Fruit fly (Drosophila melanogaster): Measurements from ENCODE around the gene CG31115.

CG31115 gene

DNA sequence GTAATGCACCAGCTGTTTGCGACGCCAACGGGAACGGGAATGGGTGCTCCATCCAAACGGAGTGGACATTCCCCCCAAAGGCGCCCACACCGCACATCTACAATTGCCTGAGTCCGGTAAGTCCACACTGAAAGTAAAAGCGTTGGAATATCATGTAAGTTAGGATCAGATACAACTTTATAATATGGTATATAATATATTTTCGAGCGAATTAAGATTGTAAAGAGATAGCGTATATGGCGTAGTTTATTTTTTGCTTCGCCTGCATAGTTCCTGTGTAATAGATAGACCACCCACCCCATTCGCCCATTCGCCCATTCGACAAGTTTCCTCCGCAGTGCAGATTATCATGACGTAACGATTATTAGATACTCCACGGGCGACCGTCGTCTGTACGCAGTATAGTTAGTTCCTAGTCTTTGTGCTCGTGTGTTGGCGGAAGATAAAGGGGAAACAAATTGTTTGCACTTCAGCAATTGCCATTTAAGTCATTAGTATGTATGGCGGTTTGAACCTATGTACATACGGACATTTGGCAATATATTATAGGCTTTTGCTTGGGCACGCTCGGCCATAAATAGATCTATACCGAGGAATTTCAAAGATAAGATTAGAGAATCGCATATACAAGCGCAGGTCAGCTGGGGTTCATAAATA is 14.8 kb downstream of the CG31115 start (continued):
- TF ChIP-seq zf30C (GFP tag; optimal IDR thresholded peaks at IDR 0.05) (peak; percentile 16), CG6813 (GFP tag; optimal IDR thresholded peaks at IDR 0.05) (no peak), slp2 (GFP tag; optimal IDR thresholded peaks at IDR 0.05) (no peak), Dip2 (GFP tag; IDR thresholded peaks at IDR 0.05) (no peak), Hr51 (GFP tag; optimal IDR thresholded peaks at IDR 0.05) (peak in 1 of 2 experiments; percentile 7), D19A (tag; optimal IDR thresholded peaks at IDR 0.05) (no peak), Ada2b (GFP tag; IDR thresholded peaks at IDR 0.05) (0 out of 2 replicates have a peak, but pooled peaks have one; percentile 7), mld (GFP tag; IDR thresholded peaks at IDR 0.05; ENCODE audit: partially characterized antibody) (no peak), CG4404 (GFP tag; IDR thresholded peaks at IDR 0.05) (no peak), psq (GFP tag; optimal IDR thresholded peaks at IDR 0.05) (no peak), croc (GFP tag; conservative IDR thresholded peaks at IDR 0.05) (no peak), Dip3 (GFP tag; optimal IDR thresholded peaks at IDR 0.05) (no peak), lilli (GFP tag; optimal IDR thresholded peaks at IDR 0.05) (peak; percentile 3), ranshi (GFP tag; IDR thresholded peaks at IDR 0.05) (no peak), CG9727 (GFP tag; optimal IDR thresholded peaks at IDR 0.05) (no peak), twi (tag; optimal IDR thresholded peaks at IDR 0.05) (no peak), Gsc (GFP tag; IDR thresholded peaks at IDR 0.05) (no peak), CG10565 (GFP tag; optimal IDR thresholded peaks at IDR 0.05) (no peak), D19B (GFP tag; optimal IDR thresholded peaks at IDR 0.05) (no peak), onecut (GFP tag; IDR thresholded peaks at IDR 0.05) (no peak; the same call in 1 of the 2 replicates), da (GFP tag; optimal IDR thresholded peaks at IDR 0.05) (no peak), wdn (GFP tag; IDR thresholded peaks at IDR 0.05) (no peak)

DNA sequence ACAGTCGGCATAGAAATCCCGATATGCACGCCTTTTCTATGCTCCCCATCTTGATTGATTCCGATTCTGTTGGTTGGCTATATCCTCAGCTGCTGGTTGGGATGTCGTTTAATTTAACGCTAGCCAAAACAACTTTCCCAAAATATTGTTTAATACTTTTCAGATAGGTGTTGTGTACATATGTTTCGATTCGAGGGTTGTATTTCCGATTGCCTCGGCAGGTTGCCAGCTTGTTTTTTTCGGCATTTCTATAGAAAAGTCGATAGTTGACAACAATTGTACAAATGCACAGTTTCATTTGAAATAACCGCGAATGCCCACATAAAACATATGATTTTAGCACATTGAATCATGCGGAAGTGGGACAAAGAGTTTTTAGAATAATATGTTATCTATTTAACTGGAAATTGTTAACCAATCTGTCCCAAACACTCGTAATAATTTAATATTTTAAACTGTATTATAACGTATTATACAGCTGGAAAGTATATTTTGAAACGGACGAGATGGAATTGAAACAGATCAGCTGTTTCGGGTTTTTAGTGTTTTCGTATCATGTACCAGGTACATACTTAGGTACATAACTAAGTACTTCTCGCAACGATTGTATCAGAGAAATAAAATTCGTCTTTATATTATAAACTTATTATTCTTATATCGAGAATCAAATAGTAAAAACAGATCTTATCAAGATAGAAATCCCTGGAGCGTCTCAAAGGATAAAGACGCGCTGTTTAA is 17.9 kb downstream of the CG31115 start, which contains the start of gene CG31109:
Gene CG31109, minus strand, starts transcription at position 203 of the 738 bp plus-strand sequence.
- TF ChIP-seq CG17912 (GFP tag; optimal IDR thresholded peaks at IDR 0.05) = no peak
- TF ChIP-seq CG15696 (tag; optimal IDR thresholded peaks at IDR 0.05) = peak; percentile 46
- no peak for TF ChIP-seq BtbVII (GFP tag; optimal IDR thresholded peaks at IDR 0.05)
- no peak for TF ChIP-seq grn (GFP tag; optimal IDR thresholded peaks at IDR 0.05)
- TF ChIP-seq pita (GFP tag; optimal IDR thresholded peaks at IDR 0.05) = no peak
- TF ChIP-seq stwl (tag; optimal IDR thresholded peaks at IDR 0.05) = peak; percentile 77
- peak in 1 of 3 experiments; percentile 5 for TF ChIP-seq lola (GFP tag; optimal IDR thresholded peaks at IDR 0.05)
- no peak for TF ChIP-seq vvl (GFP tag; IDR thresholded peaks at IDR 0.05)
- TF ChIP-seq yki (optimal IDR thresholded peaks at IDR 0.05) = no peak
- TF ChIP-seq CG10462 (GFP tag; optimal IDR thresholded peaks at IDR 0.05) = no peak
- no peak for TF ChIP-seq cg (GFP tag; optimal IDR thresholded peaks at IDR 0.05)
- no peak for TF ChIP-seq dm (GFP tag; optimal IDR thresholded peaks at IDR 0.05)
- TF ChIP-seq danr (GFP tag; IDR thresholded peaks at IDR 0.05) = no peak
- TF ChIP-seq CG1792 (GFP tag; optimal IDR thresholded peaks at IDR 0.05) = no peak
- TF ChIP-seq CG6689 (GFP tag; IDR thresholded peaks at IDR 0.05) = no peak
- no peak for TF ChIP-seq CG15011 (GFP tag; optimal IDR thresholded peaks at IDR 0.05)
- TF ChIP-seq cato (GFP tag; optimal IDR thresholded peaks at IDR 0.05; ENCODE audit: borderline replicate concordance) = no peak
- no peak for TF ChIP-seq slou (GFP tag; optimal IDR thresholded peaks at IDR 0.05)
- peak; percentile 54 for TF ChIP-seq YL-1 (GFP tag; optimal IDR thresholded peaks at IDR 0.05)
- TF ChIP-seq CG12299 (tag; optimal IDR thresholded peaks at IDR 0.05) = no peak
- no peak for TF ChIP-seq crol (GFP tag; IDR thresholded peaks at IDR 0.05)
- TF ChIP-seq CG12155 (GFP tag; optimal IDR thresholded peaks at IDR 0.05) = no peak
- no peak for TF ChIP-seq fd3F (GFP tag; optimal IDR thresholded peaks at IDR 0.05)
- TF ChIP-seq BEAF-32 (GFP tag; optimal IDR thresholded peaks at IDR 0.05) = peak; percentile 71
- peak; percentile 36 for TF ChIP-seq gfzf (GFP tag; optimal IDR thresholded peaks at IDR 0.05)
- peak; percentile 40; the same call in 1 of the 3 replicates for TF ChIP-seq CG17361 (GFP tag; IDR thresholded peaks at IDR 0.05)
- TF ChIP-seq gce (GFP tag; IDR thresholded peaks at IDR 0.05) = no peak
- TF ChIP-seq trh (GFP tag; optimal IDR thresholded peaks at IDR 0.05) = no peak
